Fruit fly (Drosophila melanogaster) whole organism, prepupa: ENCODE data around the gene CG5969.
A peak's percentile ranks its signal among the peaks of the same experiment; 100 is the strongest.

Experiments used
- Blimp-1 ChIP-seq: fragments of 200-800 bp; sonication (Bioruptor generic); optimal IDR thresholded peaks from 3 replicates; lab custom pipeline; 2017; ENCODE audit warnings: missing biosample characterization, missing genetic modification characterization, mild to moderate bottlenecking, moderate library complexity, missing genetic modification reagents
- CG10631 ChIP-seq: fragments of 200-800 bp; sonication (Bioruptor generic); optimal IDR thresholded peaks from 2 replicates; lab custom pipeline; 2016; ENCODE audit warnings: missing biosample characterization, missing genetic modification characterization
- CG11762 ChIP-seq: fragments of 200-800 bp; sonication (Bioruptor generic); optimal IDR thresholded peaks from 3 replicates; lab custom pipeline; 2016; ENCODE audit warnings: missing biosample characterization, missing genetic modification characterization; ENCODE audit not compliant: insufficient read depth
- CG11902 ChIP-seq: fragments of 200-800 bp; sonication (Bioruptor generic); optimal IDR thresholded peaks from 3 replicates; lab custom pipeline; 2016; ENCODE audit warnings: missing biosample characterization, missing genetic modification characterization
- CG15336 ChIP-seq: fragments of 200-800 bp; sonication (Bioruptor generic); IDR thresholded peaks from 2 replicates; pipeline ENCODE4 v1.3.6; 2022; ENCODE audit warnings: missing biosample characterization, missing genetic modification characterization
- CG16779 ChIP-seq: fragments of 200-800 bp; sonication (Bioruptor generic); optimal IDR thresholded peaks from 3 replicates; lab custom pipeline; 2017; ENCODE audit warnings: missing biosample characterization, mild to moderate bottlenecking, missing genetic modification characterization
- CG3032 ChIP-seq: fragments of 200-800 bp; optimal IDR thresholded peaks from 2 replicates; lab custom pipeline; 2019; ENCODE audit warnings: missing biosample characterization, mild to moderate bottlenecking, missing genetic modification characterization, moderate library complexity
- CG32006 ChIP-seq: fragments of 200-800 bp; sonication (Bioruptor generic); optimal IDR thresholded peaks from 3 replicates; lab custom pipeline; 2017; ENCODE audit warnings: missing biosample characterization, mild to moderate bottlenecking, missing genetic modification characterization
- CG34406 ChIP-seq: fragments of 200-800 bp; sonication (Bioruptor generic); optimal IDR thresholded peaks from 3 replicates; lab custom pipeline; 2016; ENCODE audit warnings: missing biosample characterization, missing genetic modification characterization
- CG3919 ChIP-seq: fragments of 200-800 bp; sonication (Bioruptor generic); optimal IDR thresholded peaks from 3 replicates; lab custom pipeline; 2016; ENCODE audit warnings: missing biosample characterization, missing genetic modification characterization
- CG4318 ChIP-seq: fragments of 200-800 bp; sonication (Bioruptor generic); optimal IDR thresholded peaks from 3 replicates; lab custom pipeline; 2017; ENCODE audit warnings: missing biosample characterization, mild to moderate bottlenecking, missing genetic modification characterization
- CG6163 ChIP-seq: fragments of 200-800 bp; sonication (Bioruptor generic); IDR thresholded peaks from 3 replicates; pipeline ENCODE4 v1.3.6; 2022; ENCODE audit warnings: missing biosample characterization, missing genetic modification characterization
- CG6276 ChIP-seq: fragments of 200-800 bp; sonication (Bioruptor generic); optimal IDR thresholded peaks from 2 replicates; lab custom pipeline; 2017; ENCODE audit warnings: missing biosample characterization, mild to moderate bottlenecking, missing genetic modification characterization
- CG6808 ChIP-seq: fragments of 200-800 bp; sonication (Bioruptor generic); optimal IDR thresholded peaks from 3 replicates; lab custom pipeline; 2017; ENCODE audit warnings: missing biosample characterization, missing genetic modification characterization, mild to moderate bottlenecking, moderate library complexity, missing genetic modification reagents
- CG6854 ChIP-seq: fragments of 200-800 bp; sonication (Bioruptor generic); optimal IDR thresholded peaks from 2 replicates; lab custom pipeline; 2017; ENCODE audit warnings: missing biosample characterization, mild to moderate bottlenecking, missing genetic modification characterization
- CG8119 ChIP-seq: fragments of 200-800 bp; sonication (Bioruptor generic); IDR thresholded peaks from 3 replicates; pipeline ENCODE4 v1.3.6; 2022; ENCODE audit warnings: missing biosample characterization, missing genetic modification characterization
- CG8319 ChIP-seq: fragments of 200-800 bp; sonication (Bioruptor generic); optimal IDR thresholded peaks from 3 replicates; lab custom pipeline; 2016; ENCODE audit warnings: missing biosample characterization, missing genetic modification characterization
- CG8632 ChIP-seq: fragments of 200-800 bp; sonication (Bioruptor generic); optimal IDR thresholded peaks from 3 replicates; lab custom pipeline; 2016; ENCODE audit warnings: missing biosample characterization, missing genetic modification characterization
- CG9139 ChIP-seq: fragments of 200-800 bp; sonication (Bioruptor generic); optimal IDR thresholded peaks from 3 replicates; lab custom pipeline; 2017; ENCODE audit warnings: missing biosample characterization, mild to moderate bottlenecking, missing genetic modification characterization
- Eip75B ChIP-seq: fragments of 200-800 bp; sonication (Bioruptor generic); optimal IDR thresholded peaks from 3 replicates; lab custom pipeline; 2016; ENCODE audit warnings: missing biosample characterization, missing genetic modification characterization
- Eip78C ChIP-seq: fragments of 200-800 bp; sonication (Bioruptor generic); peaks from one replicate; lab custom pipeline; 2016; ENCODE audit warnings: missing biosample characterization, missing genetic modification characterization
- Eip93F ChIP-seq: fragments of 200-800 bp; sonication (Bioruptor generic); optimal IDR thresholded peaks from 2 replicates; lab custom pipeline; 2016; ENCODE audit warnings: missing biosample characterization, mild to moderate bottlenecking, missing genetic modification characterization
- Hr38 ChIP-seq: sonication (Bioruptor generic); optimal IDR thresholded peaks from 2 replicates; lab custom pipeline; 2016; ENCODE audit warnings: missing biosample characterization, missing genetic modification characterization
- Hr39 ChIP-seq: fragments of 200-800 bp; sonication (Bioruptor generic); optimal IDR thresholded peaks from 2 replicates; lab custom pipeline; 2016; ENCODE audit warnings: missing biosample characterization, missing genetic modification characterization
- Hr4 ChIP-seq: fragments of 200-800 bp; sonication (Bioruptor generic); optimal IDR thresholded peaks from 3 replicates; lab custom pipeline; 2016; ENCODE audit warnings: missing biosample characterization, missing genetic modification characterization
- Met ChIP-seq: fragments of 200-800 bp; sonication (Bioruptor generic); optimal IDR thresholded peaks from 3 replicates; lab custom pipeline; 2016; ENCODE audit warnings: missing biosample characterization, missing genetic modification characterization
- OdsH ChIP-seq: fragments of 200-800 bp; sonication (Bioruptor generic); optimal IDR thresholded peaks from 3 replicates; lab custom pipeline; 2016; ENCODE audit warnings: missing biosample characterization, missing genetic modification characterization
- Smox ChIP-seq: fragments of 200-800 bp; sonication (Bioruptor generic); optimal IDR thresholded peaks from 3 replicates; lab custom pipeline; 2016; ENCODE audit warnings: missing biosample characterization, missing genetic modification characterization
- Sox102F ChIP-seq: fragments of 200-800 bp; sonication (Bioruptor generic); optimal IDR thresholded peaks from 2 replicates; lab custom pipeline; 2016; ENCODE audit warnings: missing biosample characterization, mild to moderate bottlenecking, missing genetic modification characterization
- Sox14 ChIP-seq: fragments of 200-800 bp; sonication (Bioruptor generic); optimal IDR thresholded peaks from 3 replicates; lab custom pipeline; 2016; ENCODE audit warnings: missing biosample characterization, missing genetic modification characterization
- acj6 ChIP-seq: fragments of 200-800 bp; sonication (Bioruptor generic); optimal IDR thresholded peaks from 3 replicates; lab custom pipeline; 2016; ENCODE audit warnings: missing biosample characterization, missing genetic modification characterization
- cyc ChIP-seq: fragments of 200-800 bp; sonication (Bioruptor generic); optimal IDR thresholded peaks from 3 replicates; lab custom pipeline; 2016; ENCODE audit warnings: missing biosample characterization, missing genetic modification characterization
- dac ChIP-seq: fragments of 200-800 bp; sonication (Bioruptor generic); optimal IDR thresholded peaks from 2 replicates; lab custom pipeline; 2017; ENCODE audit warnings: missing biosample characterization, mild to moderate bottlenecking, missing genetic modification characterization
- dsx ChIP-seq: fragments of 200-800 bp; optimal IDR thresholded peaks from 3 replicates; lab custom pipeline; 2019; ENCODE audit warnings: missing biosample characterization, mild to moderate bottlenecking, missing genetic modification characterization, moderate library complexity; ENCODE audit not compliant: poor library complexity, severe bottlenecking
- eg ChIP-seq: fragments of 200-800 bp; sonication (Bioruptor generic); IDR thresholded peaks from 3 replicates; pipeline ENCODE4 v1.3.6; 2022; ENCODE audit warnings: missing biosample characterization, missing genetic modification characterization
- esn ChIP-seq: fragments of 200-800 bp; sonication (Bioruptor generic); optimal IDR thresholded peaks from 2 replicates; lab custom pipeline; 2016; ENCODE audit warnings: missing biosample characterization, mild to moderate bottlenecking, missing genetic modification characterization, moderate library complexity
- fd85E ChIP-seq: fragments of 200-800 bp; sonication (Bioruptor generic); optimal IDR thresholded peaks from 3 replicates; lab custom pipeline; 2016; ENCODE audit warnings: missing biosample characterization, missing genetic modification characterization
- fkh ChIP-seq: fragments of 200-800 bp; sonication (Bioruptor generic); optimal IDR thresholded peaks from 3 replicates; lab custom pipeline; 2017; ENCODE audit warnings: missing biosample characterization, mild to moderate bottlenecking, missing genetic modification characterization, moderate library complexity
- lz ChIP-seq: fragments of 200-800 bp; sonication (Bioruptor generic); optimal IDR thresholded peaks from 3 replicates; lab custom pipeline; 2016; ENCODE audit warnings: missing biosample characterization, missing genetic modification characterization
- net ChIP-seq: fragments of 200-800 bp; sonication (Bioruptor generic); optimal IDR thresholded peaks from 3 replicates; lab custom pipeline; 2016; ENCODE audit warnings: missing biosample characterization, missing genetic modification characterization
- pdm3 ChIP-seq: fragments of 200-800 bp; sonication (Bioruptor generic); optimal IDR thresholded peaks from 3 replicates; lab custom pipeline; 2016; ENCODE audit warnings: missing biosample characterization, missing genetic modification characterization
- salr ChIP-seq, 2 experiments: fragments of 200-800 bp; sonication (Bioruptor generic); optimal IDR thresholded peaks; 3 replicates each; lab custom pipeline; 2016 to 2018; ENCODE audit warnings: missing biosample characterization in 2 of 2, missing genetic modification characterization in 2 of 2, mild to moderate bottlenecking in 1 of 2
- spab ChIP-seq: fragments of 200-800 bp; sonication (Bioruptor generic); optimal IDR thresholded peaks from 2 replicates; lab custom pipeline; 2017; ENCODE audit warnings: missing biosample characterization, mild to moderate bottlenecking, missing genetic modification characterization, missing genetic modification reagents
- svp ChIP-seq: fragments of 200-800 bp; sonication (Bioruptor generic); peaks from one replicate; lab custom pipeline; 2016; ENCODE audit warnings: missing biosample characterization, missing genetic modification characterization
- vri ChIP-seq: fragments of 200-800 bp; sonication (Bioruptor generic); optimal IDR thresholded peaks from 3 replicates; lab custom pipeline; 2016; ENCODE audit warnings: missing biosample characterization, mild to moderate bottlenecking, missing genetic modification characterization

CG5969 gene

dm6 chr3L:20447337-20447736 is 26.2 kb upstream of the CG5969 start:
- peak; percentile 13 for TF ChIP-seq Eip78C (GFP tag; lab: Kevin White, UChicago)
- TF ChIP-seq CG8119 (GFP tag; lab: Robert Waterston, UW), result peak; percentile 54; the same call in 1 of the 3 replicates
- TF ChIP-seq CG15336 (GFP tag; lab: Robert Waterston, UW), result peak; percentile 45
- no peak for TF ChIP-seq spab (GFP tag; lab: Kevin White, UChicago)
- peak; percentile 16 for TF ChIP-seq Met (GFP tag; lab: Kevin White, UChicago)
- TF ChIP-seq CG6276 (GFP tag; lab: Kevin White, UChicago), result peak; percentile 28
- TF ChIP-seq CG6808 (GFP tag; lab: Kevin White, UChicago), result no peak
- TF ChIP-seq Hr4 (GFP tag; lab: Kevin White, UChicago), result peak; percentile 52
- TF ChIP-seq OdsH, result peak; percentile 1
- TF ChIP-seq esn (GFP tag; lab: Kevin White, UChicago), result peak; percentile 4
- no peak for TF ChIP-seq CG11902 (GFP tag; lab: Kevin White, UChicago)
- TF ChIP-seq CG11762 (GFP tag; lab: Kevin White, UChicago), result no peak
- TF ChIP-seq Hr38 (GFP tag; lab: Kevin White, UChicago), result no peak
- no peak for TF ChIP-seq dac
- no peak for TF ChIP-seq CG8632 (GFP tag; lab: Kevin White, UChicago)
- TF ChIP-seq CG3919, result peak; percentile 3
- no peak for TF ChIP-seq CG16779 (tag; lab: Kevin White, UChicago)
- peak; percentile 2 for TF ChIP-seq Sox102F (GFP tag; lab: Kevin White, UChicago)
- peak; percentile 46; the same call in 2 of the 3 replicates for TF ChIP-seq eg (GFP tag; lab: Robert Waterston, UW)
- TF ChIP-seq pdm3 (GFP tag; lab: Kevin White, UChicago), result peak; percentile 52
- TF ChIP-seq cyc (GFP tag; lab: Kevin White, UChicago), result no peak
- no peak for TF ChIP-seq CG6854 (GFP tag; lab: Kevin White, UChicago)
- peak; percentile 2 for TF ChIP-seq Sox14
- TF ChIP-seq CG4318 (GFP tag; lab: Kevin White, UChicago), result no peak
- no peak for TF ChIP-seq CG8319 (GFP tag; lab: Kevin White, UChicago)
- peak; percentile 48 for TF ChIP-seq svp (GFP tag; lab: Kevin White, UChicago)
- TF ChIP-seq CG10631 (GFP tag; lab: Kevin White, UChicago), result no peak
- TF ChIP-seq CG6163, result peak; percentile 56; the same call in 2 of the 3 replicates
- no peak for TF ChIP-seq Smox
- TF ChIP-seq lz (GFP tag; lab: Kevin White, UChicago), result peak; percentile 31
- TF ChIP-seq Eip75B (GFP tag; lab: Kevin White, UChicago), result peak; percentile 31
- TF ChIP-seq net, result peak; percentile 16
- peak; percentile 18 for TF ChIP-seq Hr39 (GFP tag; lab: Kevin White, UChicago)
- TF ChIP-seq CG3032 (tag; lab: Kevin White, UChicago), result no peak
- peak; percentile 18 for TF ChIP-seq acj6
- peak; percentile 56 for TF ChIP-seq CG32006 (GFP tag; lab: Kevin White, UChicago)

- TF ChIP-seq CG9139 (GFP tag; lab: Kevin White, UChicago), result no peak
- TF ChIP-seq CG34406 (GFP tag; lab: Kevin White, UChicago), result peak; percentile 32
- no peak for TF ChIP-seq salr (GFP tag; optimal IDR thresholded peaks at IDR 0.05; lab: Kevin White, UChicago)
- no peak for TF ChIP-seq CG3032 (tag; lab: Kevin White, UChicago)
- TF ChIP-seq vri (GFP tag; lab: Kevin White, UChicago), result peak; percentile 65
- peak; percentile 30 for TF ChIP-seq Smox
- TF ChIP-seq svp (GFP tag; lab: Kevin White, UChicago), result peak; percentile 11
- no peak for TF ChIP-seq CG3919
- no peak for TF ChIP-seq lz (GFP tag; lab: Kevin White, UChicago)
- peak; percentile 42 for TF ChIP-seq esn (GFP tag; lab: Kevin White, UChicago)
- TF ChIP-seq fd85E, result no peak
- no peak for TF ChIP-seq CG11902 (GFP tag; lab: Kevin White, UChicago)
- TF ChIP-seq CG6854 (GFP tag; lab: Kevin White, UChicago), result peak; percentile 73
- no peak for TF ChIP-seq pdm3 (GFP tag; lab: Kevin White, UChicago)
- TF ChIP-seq Sox102F (GFP tag; lab: Kevin White, UChicago), result peak; percentile 18
- TF ChIP-seq Blimp-1, result peak; percentile 60
- peak; percentile 7 for TF ChIP-seq dsx
- peak; percentile 28 for TF ChIP-seq Eip93F (GFP tag; lab: Kevin White, UChicago)
- no peak for TF ChIP-seq acj6
- peak; percentile 81 for TF ChIP-seq fkh (GFP tag; lab: Kevin White, UChicago)
- peak; percentile 23 for TF ChIP-seq Met (GFP tag; lab: Kevin White, UChicago)
- peak; percentile 70 for TF ChIP-seq Eip78C (GFP tag; lab: Kevin White, UChicago)
- peak; percentile 32 for TF ChIP-seq CG8632 (GFP tag; lab: Kevin White, UChicago)
These were observed 25.6 kb upstream of the CG5969 start for dm6 chr3L:20447957-20448356.
